Worm (Caenorhabditis elegans) whole organism, midembryonic: ENCODE data around the gene H12D21.11.

Experiments used
- T22C8.4 ChIP-seq: fragments of 200-800 bp; sonication (Bioruptor generic); IDR thresholded peaks from 2 replicates; pipeline ENCODE4 v1.3.6; 2022; ENCODE audit warnings: missing genetic modification characterization, missing compliant biosample characterization
- cog-1 ChIP-seq: sonication (generic microtip); optimal IDR thresholded peaks from 2 replicates; lab custom pipeline; 2016; ENCODE audit warnings: missing genetic modification characterization, missing compliant biosample characterization
- flt-1 ChIP-seq: fragments of 200-800 bp; sonication (Bioruptor generic); IDR thresholded peaks from 2 replicates; pipeline ENCODE4 v1.3.6; 2022; ENCODE audit warnings: missing genetic modification characterization, missing compliant biosample characterization
- med-1 ChIP-seq: sonication (generic microtip); optimal IDR thresholded peaks from 2 replicates; lab custom pipeline; 2017; ENCODE audit warnings: missing genetic modification characterization, mild to moderate bottlenecking, missing compliant biosample characterization, antibody characterized with exemption, missing genetic modification reagents; ENCODE audit not compliant: insufficient read depth
- ref-1 ChIP-seq: fragments of 200-800 bp; sonication (Bioruptor generic); conservative IDR thresholded peaks from 2 replicates; pipeline ENCODE4 v1.3.6; 2022; ENCODE audit warnings: missing genetic modification reagents, missing genetic modification characterization, missing compliant biosample characterization
- ztf-23 ChIP-seq: fragments of 200-800 bp; sonication (Bioruptor generic); IDR thresholded peaks from 2 replicates; pipeline ENCODE4 v1.3.6; 2022; ENCODE audit warnings: missing genetic modification reagents, missing genetic modification characterization, missing compliant biosample characterization

DNA sequence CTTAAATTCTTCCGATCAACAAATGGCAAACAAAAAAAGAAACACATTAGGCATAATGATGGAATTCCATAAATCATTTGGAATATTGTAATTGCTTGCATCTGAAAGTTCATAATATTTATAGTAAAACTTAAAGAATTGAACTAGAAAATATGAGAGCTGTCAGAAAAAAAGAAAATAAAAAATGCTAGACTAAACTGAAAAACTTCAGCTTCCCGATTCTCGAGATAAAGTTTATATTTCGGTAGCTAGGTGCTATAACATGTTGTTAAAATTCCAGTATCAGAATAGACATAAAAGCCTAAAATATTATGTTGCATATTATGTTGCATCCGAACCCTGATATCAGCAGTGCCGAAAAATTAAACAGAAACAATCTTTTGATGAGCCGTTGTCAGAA, 8.4 kb downstream of the H12D21.11 start, which contains the start of gene srg-54:
- TF ChIP-seq T22C8.4 (GFP tag; lab: Robert Waterston, UW), result no peak
- TF ChIP-seq med-1 (GFP tag; lab: Kevin White, UChicago), result no peak
- no peak for TF ChIP-seq cog-1
- TF ChIP-seq ztf-23, result no peak
- no peak for TF ChIP-seq ref-1 (GFP tag; lab: Robert Waterston, UW)
- TF ChIP-seq flt-1 (GFP tag; lab: Robert Waterston, UW), result no peak
